Fruit fly (Drosophila melanogaster) whole organism, pupa: ENCODE results near the gene Mvl.

ENCODE experiments used
- CG10348 ChIP-seq: fragments of 200-800 bp; sonication (Bioruptor generic); IDR thresholded peaks from 2 replicates; pipeline ENCODE4 v1.3.6; 2022; ENCODE audit warnings: missing biosample characterization, missing genetic modification characterization
- CG12605 ChIP-seq: fragments of 200-800 bp; sonication (Bioruptor generic); IDR thresholded peaks from 2 replicates; pipeline ENCODE4 v1.3.6; 2022; ENCODE audit warnings: missing biosample characterization, missing genetic modification characterization
- CG13204 ChIP-seq: fragments of 200-800 bp; sonication (Bioruptor generic); optimal IDR thresholded peaks from 2 replicates; lab custom pipeline; 2018; ENCODE audit warnings: missing biosample characterization, mild to moderate bottlenecking, missing genetic modification characterization, moderate library complexity
- CG14655 ChIP-seq: fragments of 200-800 bp; sonication (Bioruptor generic); optimal IDR thresholded peaks from 3 replicates; lab custom pipeline; 2017; ENCODE audit warnings: mild to moderate bottlenecking, missing biosample characterization, missing genetic modification reagents, missing genetic modification characterization
- CG15710 ChIP-seq: fragments of 200-800 bp; sonication (Bioruptor generic); optimal IDR thresholded peaks from 2 replicates; lab custom pipeline; 2018; ENCODE audit warnings: missing biosample characterization, mild to moderate bottlenecking, missing genetic modification characterization, moderate library complexity
- CG17806 ChIP-seq: fragments of 200-800 bp; sonication (Bioruptor generic); optimal IDR thresholded peaks from 2 replicates; lab custom pipeline; 2018; ENCODE audit warnings: missing biosample characterization, mild to moderate bottlenecking, missing genetic modification characterization, moderate library complexity
- CG32121 ChIP-seq: fragments of 200-800 bp; sonication (Bioruptor generic); IDR thresholded peaks from 2 replicates; pipeline ENCODE4 v1.3.6; 2022; ENCODE audit warnings: missing biosample characterization, missing genetic modification characterization
- CG34367 ChIP-seq: fragments of 200-800 bp; sonication (Bioruptor generic); optimal IDR thresholded peaks from 2 replicates; lab custom pipeline; 2018; ENCODE audit warnings: missing biosample characterization, mild to moderate bottlenecking, missing genetic modification characterization
- CG4496 ChIP-seq: fragments of 200-800 bp; sonication (Bioruptor generic); IDR thresholded peaks from 3 replicates; pipeline ENCODE4 v1.3.6; 2022; ENCODE audit warnings: missing biosample characterization, missing genetic modification characterization
- CG8159 ChIP-seq: fragments of 200-800 bp; sonication (Bioruptor generic); optimal IDR thresholded peaks from 3 replicates; lab custom pipeline; 2018; ENCODE audit warnings: missing biosample characterization, mild to moderate bottlenecking, missing genetic modification characterization, moderate library complexity
- CG8301 ChIP-seq: fragments of 200-800 bp; sonication (Bioruptor generic); optimal IDR thresholded peaks from 2 replicates; lab custom pipeline; 2018; ENCODE audit warnings: missing biosample characterization, mild to moderate bottlenecking, missing genetic modification characterization
- CG9948 ChIP-seq: fragments of 200-800 bp; sonication (Bioruptor generic); optimal IDR thresholded peaks from 2 replicates; lab custom pipeline; 2018; ENCODE audit warnings: missing biosample characterization, mild to moderate bottlenecking, missing genetic modification characterization, moderate library complexity
- D1 ChIP-seq: fragments of 200-800 bp; sonication (Bioruptor generic); optimal IDR thresholded peaks from 2 replicates; lab custom pipeline; 2018; ENCODE audit warnings: missing biosample characterization, mild to moderate bottlenecking, missing genetic modification characterization, moderate library complexity
- EcR ChIP-seq: fragments of 200-800 bp; sonication (Bioruptor generic); optimal IDR thresholded peaks from 3 replicates; lab custom pipeline; 2019; ENCODE audit warnings: missing biosample characterization, missing genetic modification characterization, mild to moderate bottlenecking, moderate library complexity, missing genetic modification reagents
- Ets98B ChIP-seq: fragments of 200-800 bp; sonication (Bioruptor generic); IDR thresholded peaks from 2 replicates; pipeline ENCODE4 v1.3.6; 2022; ENCODE audit warnings: missing biosample characterization, missing genetic modification characterization
- Pif1A ChIP-seq: fragments of 200-800 bp; sonication (Bioruptor generic); optimal IDR thresholded peaks from 3 replicates; lab custom pipeline; 2016; ENCODE audit warnings: missing biosample characterization, missing genetic modification characterization
- Pif1B ChIP-seq: fragments of 200-800 bp; sonication (Bioruptor generic); optimal IDR thresholded peaks from 3 replicates; lab custom pipeline; 2016; ENCODE audit warnings: missing biosample characterization, missing genetic modification characterization
- Snoo ChIP-seq: fragments of 200-800 bp; sonication (Bioruptor generic); optimal IDR thresholded peaks from 3 replicates; lab custom pipeline; 2017; ENCODE audit warnings: missing biosample characterization, mild to moderate bottlenecking, missing genetic modification characterization, inconsistent platforms
- fd96Ca ChIP-seq: fragments of 200-800 bp; sonication (Bioruptor generic); IDR thresholded peaks from 3 replicates; pipeline ENCODE4 v1.3.6; 2022; ENCODE audit warnings: missing biosample characterization, missing genetic modification characterization
- gl ChIP-seq: fragments of 200-800 bp; sonication (Bioruptor generic); optimal IDR thresholded peaks from 2 replicates; lab custom pipeline; 2018; ENCODE audit warnings: missing biosample characterization, mild to moderate bottlenecking, missing genetic modification characterization
- rn ChIP-seq: fragments of 200-800 bp; sonication (Bioruptor generic); IDR thresholded peaks from 2 replicates; pipeline ENCODE4 v1.3.6; 2022; ENCODE audit warnings: missing biosample characterization, missing genetic modification characterization

Gene Mvl

DNA sequence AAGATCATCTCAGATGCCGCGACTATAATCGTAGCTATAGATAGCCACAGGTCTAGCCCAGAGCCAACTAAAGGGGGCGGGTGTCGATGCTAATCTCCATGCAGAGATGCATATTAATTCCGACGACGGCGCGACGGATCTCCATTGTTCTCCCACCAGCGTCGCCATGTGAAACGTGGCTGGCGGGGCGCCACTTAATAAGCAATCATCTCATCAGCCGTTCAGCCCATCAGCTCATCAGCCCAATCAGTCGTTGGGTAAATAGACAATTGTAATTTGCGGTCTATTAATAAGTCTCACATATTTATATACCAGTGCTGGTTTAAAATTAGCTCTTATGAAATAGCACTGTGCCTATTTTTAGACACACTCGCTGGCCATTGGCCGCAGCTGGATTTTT lies 35.1 kb downstream of the Mvl start:
- TF ChIP-seq D1 (tag; lab: Kevin White, UChicago) (no peak), CG9948 (tag; lab: Kevin White, UChicago) (no peak), CG14655 (GFP tag; lab: Kevin White, UChicago) (no peak), EcR (no peak), Snoo (tag; lab: Kevin White, UChicago) (no peak), CG34367 (tag; lab: Kevin White, UChicago) (no peak), CG8159 (no peak), CG12605 (no peak), CG4496 (GFP tag; lab: Robert Waterston, UW) (no peak)
- TF ChIP-seq, all 21 proteins: peak for 0

DNA sequence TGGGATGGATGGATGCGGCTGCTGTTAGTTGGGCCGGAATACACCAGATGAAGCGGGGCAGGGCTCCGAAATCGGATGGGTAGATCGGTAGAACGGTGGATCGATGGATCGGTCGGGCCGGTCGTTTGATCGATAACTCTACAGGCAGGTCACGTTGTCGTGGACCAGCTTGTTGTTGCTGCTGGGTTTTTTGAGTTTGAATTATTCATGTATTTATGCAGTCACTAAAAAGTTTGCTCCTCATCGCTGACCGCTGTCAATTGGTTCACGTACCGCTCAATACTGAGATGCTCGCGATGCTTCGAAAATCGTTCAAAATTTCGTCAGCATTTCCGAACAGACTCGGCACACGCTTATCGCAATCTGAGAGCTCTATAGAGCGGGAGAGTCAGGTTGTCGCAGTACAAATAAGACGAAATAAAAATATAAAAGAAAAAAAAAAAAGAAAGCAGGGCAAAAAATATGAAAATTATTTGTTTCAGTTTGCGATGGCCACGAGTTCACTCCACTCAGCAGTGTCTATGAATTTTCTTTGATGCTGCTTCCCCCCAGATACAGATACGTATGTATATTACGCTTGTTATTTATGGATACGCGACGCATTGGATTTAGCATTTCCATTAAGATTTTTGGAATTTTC lies 36.6 kb downstream of the Mvl start, which contains the start of gene peg:
Gene peg, minus strand, starts transcription at position 262 of the 640 bp plus-strand sequence.
- TF ChIP-seq CG4496 (GFP tag; lab: Robert Waterston, UW), result peak; percentile 73; the same call in 2 of the 3 replicates
- TF ChIP-seq fd96Ca (GFP tag; lab: Robert Waterston, UW), result peak; percentile 62; the same call in 1 of the 3 replicates
- peak; percentile 29 for TF ChIP-seq CG15710 (tag; lab: Kevin White, UChicago)
- TF ChIP-seq Snoo (tag; lab: Kevin White, UChicago), result no peak
- TF ChIP-seq D1 (tag; lab: Kevin White, UChicago), result no peak
- TF ChIP-seq EcR, result no peak
- TF ChIP-seq CG12605, result peak; percentile 74
- peak; percentile 59 for TF ChIP-seq Pif1B (GFP tag; lab: Kevin White, UChicago)
- peak; percentile 23 for TF ChIP-seq CG8159
- TF ChIP-seq Pif1A (GFP tag; lab: Kevin White, UChicago), result peak; percentile 49
- TF ChIP-seq CG14655 (GFP tag; lab: Kevin White, UChicago), result peak; percentile 31
- TF ChIP-seq CG13204, result no peak
- peak; percentile 23; the same call in 1 of the 2 replicates for TF ChIP-seq Ets98B (GFP tag; lab: Robert Waterston, UW)
- TF ChIP-seq CG32121 (GFP tag; lab: Robert Waterston, UW), result peak; percentile 24; the same call in 1 of the 2 replicates
- TF ChIP-seq, all 21 proteins: peak for 10

DNA sequence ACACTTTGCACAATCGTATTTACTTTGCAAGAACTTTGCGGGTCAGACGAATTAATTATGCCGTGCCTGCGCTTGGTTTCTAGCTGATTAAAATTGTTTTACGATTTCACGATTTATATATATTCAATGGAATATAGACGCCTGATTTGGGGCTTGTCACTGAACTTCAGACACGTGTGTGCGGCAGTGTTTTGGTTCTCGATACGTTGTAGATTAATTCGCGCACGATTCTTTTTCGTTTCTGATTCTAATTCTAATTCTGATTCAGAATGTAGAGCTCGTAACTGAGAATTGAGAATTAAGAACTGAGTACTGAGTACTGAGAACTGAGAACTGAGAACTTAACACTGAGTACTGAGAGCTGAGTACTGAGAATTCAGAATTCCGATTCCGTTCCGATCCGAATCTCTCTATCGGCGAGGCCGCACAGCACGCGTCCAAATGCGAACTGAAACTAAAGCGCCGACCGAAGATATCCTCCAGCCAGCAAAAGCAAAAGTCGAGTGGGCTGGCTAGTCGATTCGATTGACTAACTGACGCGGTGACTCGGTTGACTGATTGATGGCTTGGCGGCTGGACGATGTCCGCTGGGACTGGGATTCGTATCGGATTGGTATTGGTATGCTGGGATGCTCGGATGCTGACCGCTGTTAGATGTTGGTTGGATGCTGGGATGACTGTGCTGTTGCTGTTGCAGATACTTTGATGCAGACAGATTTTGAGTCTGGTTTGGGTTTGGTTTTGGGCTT lies 37.7 kb downstream of the Mvl start:
- TF ChIP-seq rn (GFP tag; lab: Robert Waterston, UW) (no peak), CG4496 (GFP tag; lab: Robert Waterston, UW) (no peak), Pif1B (GFP tag; lab: Kevin White, UChicago) (no peak), gl (tag; lab: Kevin White, UChicago) (no peak), Pif1A (GFP tag; lab: Kevin White, UChicago) (no peak), CG10348 (GFP tag; lab: Robert Waterston, UW) (no peak), CG13204 (no peak), CG9948 (tag; lab: Kevin White, UChicago) (no peak), CG8301 (tag; lab: Kevin White, UChicago) (no peak), CG14655 (GFP tag; lab: Kevin White, UChicago) (no peak), CG12605 (no peak), Ets98B (GFP tag; lab: Robert Waterston, UW) (no peak), Snoo (tag; lab: Kevin White, UChicago) (no peak), CG34367 (tag; lab: Kevin White, UChicago) (no peak), CG8159 (no peak), CG17806 (tag; lab: Kevin White, UChicago) (no peak), fd96Ca (GFP tag; lab: Robert Waterston, UW) (no peak), CG32121 (GFP tag; lab: Robert Waterston, UW) (no peak)

DNA sequence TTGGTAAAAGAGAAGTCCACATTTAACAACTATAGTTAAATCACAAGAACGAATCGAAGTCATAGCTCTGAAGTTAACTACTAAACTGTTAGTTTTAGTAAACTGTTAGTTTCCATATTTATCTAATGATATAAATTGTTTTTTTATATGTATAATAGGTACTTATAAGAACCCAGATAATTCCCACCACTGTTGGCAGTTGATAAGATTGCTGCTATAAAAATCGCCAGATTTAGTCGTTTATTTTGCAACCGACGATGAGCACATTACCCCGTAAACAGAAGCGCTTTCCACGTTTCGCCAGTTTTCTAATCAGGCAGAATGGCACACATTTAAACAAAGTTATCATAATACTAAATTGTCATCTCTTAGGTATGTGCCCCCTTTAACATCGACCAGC lies 41.5 kb downstream of the Mvl start:
- TF ChIP-seq EcR, result no peak
- TF ChIP-seq gl (tag; lab: Kevin White, UChicago), result no peak
- no peak for TF ChIP-seq CG15710 (tag; lab: Kevin White, UChicago)
- TF ChIP-seq CG14655 (GFP tag; lab: Kevin White, UChicago), result no peak
- TF ChIP-seq CG12605, result no peak
- no peak for TF ChIP-seq Pif1A (GFP tag; lab: Kevin White, UChicago)
- TF ChIP-seq CG32121 (GFP tag; lab: Robert Waterston, UW), result no peak
- no peak for TF ChIP-seq Pif1B (GFP tag; lab: Kevin White, UChicago)
- no peak for TF ChIP-seq fd96Ca (GFP tag; lab: Robert Waterston, UW)
- no peak for TF ChIP-seq Ets98B (GFP tag; lab: Robert Waterston, UW)
- no peak for TF ChIP-seq rn (GFP tag; lab: Robert Waterston, UW)
- no peak for TF ChIP-seq CG10348 (GFP tag; lab: Robert Waterston, UW)
- TF ChIP-seq D1 (tag; lab: Kevin White, UChicago), result no peak
- no peak for TF ChIP-seq CG4496 (GFP tag; lab: Robert Waterston, UW)
- TF ChIP-seq CG17806 (tag; lab: Kevin White, UChicago), result no peak
- no peak for TF ChIP-seq Snoo (tag; lab: Kevin White, UChicago)

DNA sequence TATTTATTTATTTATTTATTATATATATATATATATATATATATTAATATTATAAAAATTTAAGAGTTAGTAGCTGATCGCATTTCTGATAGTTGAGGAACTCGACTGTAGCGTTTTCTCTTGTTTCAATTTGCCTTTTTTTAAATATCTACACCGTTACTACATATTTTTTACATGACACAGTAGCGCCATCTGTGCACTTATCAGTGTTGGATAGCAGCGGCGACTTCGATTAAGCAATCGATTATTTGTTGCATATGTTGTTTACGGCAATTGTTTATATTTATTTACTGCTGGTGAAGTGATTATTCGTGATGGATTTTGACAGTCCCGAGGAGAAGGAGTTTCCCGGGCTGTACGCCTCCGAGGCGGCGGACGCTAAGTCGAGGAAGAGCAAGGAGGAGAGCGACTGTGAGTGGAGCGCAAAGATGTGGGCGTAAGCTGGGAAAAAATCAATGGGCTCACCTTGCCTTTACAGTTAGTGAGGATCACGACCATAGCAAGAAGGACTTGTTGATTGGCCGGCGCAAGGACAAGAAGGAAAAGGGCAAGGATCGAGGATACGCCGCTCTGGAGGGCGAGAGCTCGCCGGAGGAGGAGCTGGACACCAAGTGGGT lies 43.0 kb downstream of the Mvl start, which contains the start of gene Rlip:
Gene Rlip, plus strand, starts transcription at position 221 of the 617 bp plus-strand sequence.
- TF ChIP-seq rn (GFP tag; lab: Robert Waterston, UW), result peak; percentile 74
- no peak for TF ChIP-seq CG10348 (GFP tag; lab: Robert Waterston, UW)
- TF ChIP-seq CG15710 (tag; lab: Kevin White, UChicago), result no peak
- peak; percentile 41 for TF ChIP-seq CG8301 (tag; lab: Kevin White, UChicago)
- TF ChIP-seq CG13204, result no peak
- no peak for TF ChIP-seq Pif1A (GFP tag; lab: Kevin White, UChicago)
- peak; percentile 50 for TF ChIP-seq Pif1B (GFP tag; lab: Kevin White, UChicago)
- no peak for TF ChIP-seq Snoo (tag; lab: Kevin White, UChicago)
- TF ChIP-seq CG12605, result no peak
- TF ChIP-seq EcR, result no peak
- peak; percentile 84 for TF ChIP-seq fd96Ca (GFP tag; lab: Robert Waterston, UW)
- 0 out of 2 replicates have a peak, but pooled peaks have one; percentile 32 for TF ChIP-seq CG32121 (GFP tag; lab: Robert Waterston, UW)
- peak; percentile 37 for TF ChIP-seq gl (tag; lab: Kevin White, UChicago)
- peak; percentile 50 for TF ChIP-seq CG8159
- TF ChIP-seq CG4496 (GFP tag; lab: Robert Waterston, UW), result peak; percentile 89
- TF ChIP-seq CG34367 (tag; lab: Kevin White, UChicago), result no peak
- TF ChIP-seq CG9948 (tag; lab: Kevin White, UChicago), result no peak
- peak; percentile 78; the same call in 1 of the 2 replicates for TF ChIP-seq Ets98B (GFP tag; lab: Robert Waterston, UW)
- peak; percentile 42 for TF ChIP-seq D1 (tag; lab: Kevin White, UChicago)
- TF ChIP-seq CG17806 (tag; lab: Kevin White, UChicago), result no peak
- peak; percentile 63 for TF ChIP-seq CG14655 (GFP tag; lab: Kevin White, UChicago)
